Worm (Caenorhabditis elegans) whole organism, L4 larva: ENCODE measurements around the gene col-153.

Experiments
- F10B5.3 ChIP-seq: sonication (generic microtip); optimal IDR thresholded peaks from 2 replicates; lab custom pipeline; 2016; ENCODE audit warnings: mild to moderate bottlenecking, missing genetic modification characterization, missing compliant biosample characterization
- T26A8.4 ChIP-seq: fragments of 200-800 bp; sonication (Bioruptor generic); IDR thresholded peaks from 2 replicates; pipeline ENCODE4 v1.3.6; 2022; ENCODE audit warnings: missing genetic modification characterization, missing compliant biosample characterization
- aha-1 ChIP-seq: fragments of 150-350 bp; peaks from one replicate; lab custom pipeline; 2014; ENCODE audit warnings: missing biosample characterization, missing genetic modification characterization
- aly-2 ChIP-seq: sonication (generic microtip); optimal IDR thresholded peaks from 2 replicates; lab custom pipeline; 2018; ENCODE audit warnings: missing biosample characterization, missing genetic modification characterization
- ceh-20 ChIP-seq: fragments of 200-800 bp; sonication (Bioruptor generic); IDR thresholded peaks from 2 replicates; pipeline ENCODE4 v1.3.6; 2022; ENCODE audit warnings: missing genetic modification reagents, missing genetic modification characterization, missing compliant biosample characterization
- ceh-44 ChIP-seq: fragments of 200-800 bp; sonication (Bioruptor generic); IDR thresholded peaks from 2 replicates; pipeline ENCODE4 v1.3.6; 2022; ENCODE audit warnings: missing genetic modification reagents, missing genetic modification characterization, missing compliant biosample characterization
- ceh-62 ChIP-seq: sonication (generic microtip); optimal IDR thresholded peaks from 2 replicates; lab custom pipeline; 2017; ENCODE audit warnings: missing biosample characterization, missing genetic modification characterization
- ces-1 ChIP-seq: fragments of 150-350 bp; sonication (generic microtip); optimal IDR thresholded peaks from 4 replicates; lab custom pipeline; 2014; ENCODE audit warnings: missing biosample characterization, missing genetic modification reagents, missing genetic modification characterization
- ctbp-1 ChIP-seq: fragments of 200-800 bp; sonication (Bioruptor generic); IDR thresholded peaks from 2 replicates; pipeline ENCODE4 v1.3.6; 2022; ENCODE audit warnings: missing genetic modification reagents, missing genetic modification characterization, missing compliant biosample characterization
- daf-12 ChIP-seq: fragments of 150-350 bp; optimal IDR thresholded peaks from 2 replicates; lab custom pipeline; 2014; ENCODE audit warnings: missing biosample characterization, missing genetic modification reagents, missing genetic modification characterization
- daf-16 ChIP-seq, 3 experiments: sonication (generic microtip); optimal IDR thresholded peaks; 2 replicates each; lab custom pipeline; 2016 to 2017; ENCODE audit warnings: missing genetic modification characterization in 3 of 3, missing genetic modification reagents in 3 of 3, mild to moderate bottlenecking in 2 of 3, missing compliant biosample characterization in 2 of 3, missing biosample characterization in 1 of 3, moderate library complexity in 1 of 3
- dmd-6 ChIP-seq: fragments of 200-800 bp; sonication (Bioruptor generic); IDR thresholded peaks from 2 replicates; pipeline ENCODE4 v1.3.6; 2022; ENCODE audit warnings: missing genetic modification reagents, missing genetic modification characterization, missing compliant biosample characterization
- dpl-1 ChIP-seq: fragments of 150-350 bp; optimal IDR thresholded peaks from 2 replicates; lab custom pipeline; 2014; ENCODE audit warnings: missing biosample characterization, missing genetic modification reagents, missing genetic modification characterization
- dve-1 ChIP-seq: sonication (generic microtip); optimal IDR thresholded peaks from 2 replicates; lab custom pipeline; 2017; ENCODE audit warnings: antibody characterized with exemption, mild to moderate bottlenecking, missing genetic modification characterization, missing compliant biosample characterization; ENCODE audit not compliant: insufficient read depth
- fkh-10 ChIP-seq: fragments of 150-350 bp; optimal IDR thresholded peaks from 2 replicates; lab custom pipeline; 2014; ENCODE audit warnings: missing biosample characterization, missing genetic modification reagents, missing genetic modification characterization
- gei-8 ChIP-seq: fragments of 200-800 bp; sonication (Bioruptor generic); optimal IDR thresholded peaks from 2 replicates; lab custom pipeline; 2018; ENCODE audit warnings: mild to moderate bottlenecking, missing genetic modification characterization, missing compliant biosample characterization
- hif-1 ChIP-seq, 2 experiments: sonication (generic microtip); optimal IDR thresholded peaks; 2 replicates each; lab custom pipeline; 2016 to 2017; ENCODE audit warnings: missing compliant biosample characterization in 2 of 2, missing genetic modification characterization in 2 of 2, missing genetic modification reagents in 2 of 2, missing genotype in 2 of 2, mild to moderate bottlenecking in 1 of 2
- hlh-11 ChIP-seq: fragments of 200-800 bp; sonication (Bioruptor generic); optimal IDR thresholded peaks from 2 replicates; lab custom pipeline; 2018; ENCODE audit warnings: mild to moderate bottlenecking, missing genetic modification characterization, missing compliant biosample characterization
- hlh-30 ChIP-seq: sonication (generic microtip); optimal IDR thresholded peaks from 2 replicates; lab custom pipeline; 2017; ENCODE audit warnings: antibody characterized with exemption, mild to moderate bottlenecking, missing genetic modification characterization, missing compliant biosample characterization; ENCODE audit not compliant: insufficient read depth
- lim-7 ChIP-seq: fragments of 200-800 bp; sonication (Bioruptor generic); IDR thresholded peaks from 2 replicates; pipeline ENCODE4 v1.3.6; 2022; ENCODE audit warnings: missing genetic modification characterization, missing compliant biosample characterization
- lin-38 ChIP-seq: fragments of 200-800 bp; sonication (Bioruptor generic); IDR thresholded peaks from 2 replicates; pipeline ENCODE4 v1.3.6; 2022; ENCODE audit warnings: missing genetic modification reagents, missing genetic modification characterization, missing compliant biosample characterization
- lir-3 ChIP-seq: sonication (generic microtip); optimal IDR thresholded peaks from 2 replicates; lab custom pipeline; 2016; ENCODE audit warnings: mild to moderate bottlenecking, missing genetic modification characterization, missing compliant biosample characterization
- lsy-2 ChIP-seq, 2 experiments: fragments of 150-350 bp in 1 of 2; sonication (generic microtip) in 1 of 2; optimal IDR thresholded peaks; 2 replicates each; lab custom pipeline; 2014 to 2017; ENCODE audit warnings: missing biosample characterization in 2 of 2, missing genetic modification characterization in 2 of 2
- madf-5 ChIP-seq, 2 experiments: fragments of 200-800 bp; sonication (Bioruptor generic); IDR thresholded peaks; 2 replicates each; pipeline ENCODE4 v1.3.6; 2022; ENCODE audit warnings: missing compliant biosample characterization in 2 of 2, missing genetic modification characterization in 2 of 2
- mdl-1 ChIP-seq, 2 experiments: fragments of 150-350 bp in 1 of 2; sonication (generic microtip) in 1 of 2; optimal IDR thresholded peaks; 2 replicates each; lab custom pipeline; 2014 to 2017; ENCODE audit warnings: missing biosample characterization in 2 of 2, missing genetic modification characterization in 2 of 2
- mdt-29 ChIP-seq: fragments of 200-800 bp; sonication (Bioruptor generic); IDR thresholded peaks from 2 replicates; pipeline ENCODE4 v1.3.6; 2022; ENCODE audit warnings: missing genetic modification reagents, missing genetic modification characterization, missing compliant biosample characterization
- mep-1 ChIP-seq: fragments of 150-350 bp; sonication (generic microtip); optimal IDR thresholded peaks from 3 replicates; lab custom pipeline; 2014; ENCODE audit warnings: missing biosample characterization, missing genetic modification characterization
- nhr-11 ChIP-seq: fragments of 150-350 bp; optimal IDR thresholded peaks from 2 replicates; lab custom pipeline; 2014; ENCODE audit warnings: missing biosample characterization, missing genetic modification characterization
- nhr-25 ChIP-seq: sonication (generic microtip); optimal IDR thresholded peaks from 2 replicates; lab custom pipeline; 2017; ENCODE audit warnings: missing genetic modification characterization, mild to moderate bottlenecking, missing compliant biosample characterization, antibody characterized with exemption, moderate library complexity, borderline replicate concordance; ENCODE audit not compliant: insufficient read depth
- nhr-28 ChIP-seq: fragments of 150-350 bp; optimal IDR thresholded peaks from 2 replicates; lab custom pipeline; 2014; ENCODE audit warnings: missing biosample characterization, missing genetic modification characterization
- nhr-42 ChIP-seq: fragments of 200-800 bp; sonication (Bioruptor generic); IDR thresholded peaks from 2 replicates; pipeline ENCODE4 v1.3.6; 2022; ENCODE audit warnings: missing genetic modification characterization, missing compliant biosample characterization
- pha-4 ChIP-seq, 2 experiments: fragments of 150-350 bp in 1 of 2; fragments of 200-800 bp in 1 of 2; sonication (Bioruptor generic) in 1 of 2; IDR thresholded peaks in 1 of 2; optimal IDR thresholded peaks in 1 of 2; 2 replicates each; pipeline versions ENCODE4 v1.3.6 to Lab custom; 2014 to 2022; ENCODE audit warnings: missing genetic modification characterization in 2 of 2, missing genetic modification reagents in 2 of 2, missing biosample characterization in 1 of 2, missing compliant biosample characterization in 1 of 2
- pqm-1 ChIP-seq: sonication (generic microtip); optimal IDR thresholded peaks from 2 replicates; lab custom pipeline; 2017; ENCODE audit warnings: missing biosample characterization, missing genetic modification characterization
- sdz-12 ChIP-seq: fragments of 200-800 bp; sonication (Bioruptor generic); optimal IDR thresholded peaks from 2 replicates; lab custom pipeline; 2018; ENCODE audit warnings: mild to moderate bottlenecking, missing genetic modification characterization, missing compliant biosample characterization
- set-16 ChIP-seq: fragments of 200-800 bp; sonication (Bioruptor generic); IDR thresholded peaks from 2 replicates; pipeline ENCODE4 v1.3.6; 2022; ENCODE audit warnings: missing genetic modification reagents, missing genetic modification characterization, missing compliant biosample characterization
- unc-130 ChIP-seq: sonication (generic microtip); optimal IDR thresholded peaks from 2 replicates; lab custom pipeline; 2016; ENCODE audit warnings: missing genetic modification reagents, missing genetic modification characterization, missing compliant biosample characterization
- unc-62 ChIP-seq, 3 experiments: fragments of 150-350 bp in 1 of 3; sonication (generic microtip); optimal IDR thresholded peaks in 2 of 3; peaks in 1 of 3; 1 replicate in 1 of 3; 2 replicates in 2 of 3; lab custom pipeline; 2014 to 2017; ENCODE audit warnings: missing biosample characterization in 3 of 3, missing genetic modification characterization in 3 of 3, missing genetic modification reagents in 3 of 3, missing genotype in 1 of 3
- zip-2 ChIP-seq: fragments of 150-350 bp; optimal IDR thresholded peaks from 2 replicates; lab custom pipeline; 2014; ENCODE audit warnings: missing biosample characterization, missing genetic modification characterization
- ztf-7 ChIP-seq: fragments of 150-350 bp; optimal IDR thresholded peaks from 2 replicates; lab custom pipeline; 2014; ENCODE audit warnings: missing biosample characterization, missing genetic modification characterization

col-153 gene

DNA sequence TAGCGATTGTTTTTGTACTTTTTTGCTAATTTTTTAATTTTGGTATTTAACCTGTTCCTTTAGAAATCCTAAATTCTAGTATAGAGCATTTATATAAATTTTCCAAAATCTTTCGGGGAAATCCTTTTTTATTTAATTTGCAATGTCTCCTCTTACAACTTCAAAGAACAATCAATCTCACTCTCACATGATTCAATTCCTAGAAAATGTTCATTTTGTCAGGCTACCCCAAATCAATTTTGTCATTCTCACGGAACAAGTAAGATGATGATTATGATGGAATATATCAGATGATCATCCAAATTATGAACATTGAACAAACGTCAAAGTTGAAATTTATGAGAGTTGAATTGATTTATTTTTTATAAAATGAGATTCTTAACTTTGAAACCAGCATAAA lies 12.3 kb upstream of the col-153 start:
- TF ChIP-seq mep-1 (tag; lab: Kevin White, UChicago) (peak; percentile 70), dpl-1 (GFP tag; lab: Kevin White, UChicago) (no peak), set-16 (GFP tag; lab: Robert Waterston, UW) (no peak), gei-8 (GFP tag; lab: Kevin White, UChicago) (peak; percentile 43), hif-1 (tag; optimal IDR thresholded peaks at IDR 0.05; lab: Kevin White, UChicago) (peak in 1 of 2 experiments; percentile 43), fkh-10 (GFP tag; lab: Kevin White, UChicago) (peak; percentile 95), T26A8.4 (GFP tag; lab: Robert Waterston, UW) (peak; percentile 32; the same call in 1 of the 2 replicates), daf-12 (tag; lab: Kevin White, UChicago) (no peak), nhr-25 (tag; lab: Kevin White, UChicago) (no peak), F10B5.3 (tag; lab: Kevin White, UChicago) (no peak), mdl-1 (tag; optimal IDR thresholded peaks at IDR 0.05; lab: Kevin White, UChicago) (peak in 1 of 2 experiments; percentile 29), lsy-2 (tag; optimal IDR thresholded peaks at IDR 0.05; lab: Kevin White, UChicago) (peak in 1 of 2 experiments; percentile 76), hlh-11 (peak; percentile 23), unc-62 (GFP tag; optimal IDR thresholded peaks at IDR 0.05 in 1 of 2; lab: Kevin White, UChicago) (peak in 1 of 2 experiments; percentile 66), unc-62 (tag; optimal IDR thresholded peaks at IDR 0.05; lab: Kevin White, UChicago) (no peak), ctbp-1 (no peak), zip-2 (tag; lab: Kevin White, UChicago) (no peak), pha-4 (GFP tag; IDR thresholded peaks at IDR 0.05; lab: Robert Waterston, UW) (no peak; the same call in 1 of the 2 replicates), pha-4 (tag; optimal IDR thresholded peaks at IDR 0.05; lab: Kevin White, UChicago) (no peak), nhr-28 (tag; lab: Kevin White, UChicago) (peak; percentile 48), aly-2 (tag; lab: Kevin White, UChicago) (no peak), hlh-30 (tag; lab: Kevin White, UChicago) (peak; percentile 85), dmd-6 (GFP tag; lab: Robert Waterston, UW) (peak; percentile 65), mdt-29 (GFP tag; lab: Robert Waterston, UW) (peak; percentile 31; the same call in 1 of the 2 replicates), ces-1 (peak; percentile 70), daf-16 (GFP tag; optimal IDR thresholded peaks at IDR 0.05; lab: Kevin White, UChicago) (no peak), daf-16 (tag; optimal IDR thresholded peaks at IDR 0.05; lab: Kevin White, UChicago) (peak; percentile 22), lim-7 (GFP tag; lab: Robert Waterston, UW) (no peak), lin-38 (GFP tag; lab: Robert Waterston, UW) (0 out of 2 replicates have a peak, but pooled peaks have one; percentile 23), nhr-42 (GFP tag; lab: Robert Waterston, UW) (0 out of 2 replicates have a peak, but pooled peaks have one; percentile 16), sdz-12 (GFP tag; lab: Kevin White, UChicago) (no peak), ceh-44 (GFP tag; lab: Robert Waterston, UW) (no peak), aha-1 (tag; lab: Kevin White, UChicago) (peak; percentile 30), madf-5 (GFP tag; IDR thresholded peaks at IDR 0.05; lab: Robert Waterston, UW) (no peak), pqm-1 (tag; lab: Kevin White, UChicago) (no peak), ceh-20 (GFP tag; lab: Robert Waterston, UW) (peak; percentile 23; the same call in 1 of the 2 replicates), ztf-7 (tag; lab: Kevin White, UChicago) (peak; percentile 93), nhr-11 (tag; lab: Kevin White, UChicago) (peak; percentile 22), ceh-62 (tag; lab: Kevin White, UChicago) (no peak), dve-1 (tag; lab: Kevin White, UChicago) (peak; percentile 37), unc-130 (GFP tag; lab: Kevin White, UChicago) (no peak), lir-3 (no peak)
